Worm (Caenorhabditis elegans): ENCODE data around the gene nxf-2.

Gene nxf-2

DNA sequence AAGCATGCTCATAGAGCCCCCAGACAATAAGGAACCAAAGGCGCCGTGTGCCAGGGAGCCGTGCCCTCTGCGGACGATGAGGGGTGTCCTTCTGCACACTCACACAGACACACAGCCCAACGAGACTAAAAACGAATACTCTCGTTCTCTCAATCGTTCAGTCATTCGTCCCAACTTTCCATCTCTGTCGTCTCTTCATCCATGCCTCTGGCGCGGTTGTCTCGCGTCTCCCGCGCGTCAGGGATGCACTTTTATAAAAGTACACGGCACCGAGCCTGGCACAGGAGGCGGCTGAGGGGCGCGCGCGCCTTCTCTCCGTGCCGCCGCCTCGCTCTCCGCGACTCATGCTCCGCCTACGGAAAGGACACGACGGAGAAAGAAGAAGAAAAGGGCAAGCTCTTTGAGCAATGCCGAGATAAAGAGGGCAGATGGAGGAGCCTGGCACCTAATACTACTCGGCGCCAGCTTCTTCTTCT, 51.1 kb downstream of the nxf-2 start:
- TF ChIP-seq mab-5 (tag; optimal IDR thresholded peaks at IDR 0.05) (no peak), ztf-4 (tag; optimal IDR thresholded peaks at IDR 0.05) (no peak), nhr-77 (tag; optimal IDR thresholded peaks at IDR 0.05) (peak; percentile 58), mdl-1 (tag; optimal IDR thresholded peaks at IDR 0.05) (peak; percentile 39 to 59), lin-13 (GFP tag; optimal IDR thresholded peaks at IDR 0.05) (peak; percentile 57), ceh-82 (tag; optimal IDR thresholded peaks at IDR 0.05) (peak; percentile 34), nhr-21 (tag; optimal IDR thresholded peaks at IDR 0.05) (peak; percentile 85), lin-11 (tag; optimal IDR thresholded peaks at IDR 0.05) (peak; percentile 33), C34F6.9 (tag; optimal IDR thresholded peaks at IDR 0.05) (peak; percentile 52), Y55F3AM.14 (GFP tag; optimal IDR thresholded peaks at IDR 0.05) (peak; percentile 87), lsy-2 (tag; optimal IDR thresholded peaks at IDR 0.05) (peak in 1 of 2 experiments; percentile 78), nhr-25 (tag; optimal IDR thresholded peaks at IDR 0.05) (no peak), sma-3 (GFP tag; optimal IDR thresholded peaks at IDR 0.05) (peak; percentile 46), F13H6.1 (tag; optimal IDR thresholded peaks at IDR 0.05) (peak; percentile 86), crh-2 (tag; optimal IDR thresholded peaks at IDR 0.05) (peak; percentile 44), mbf-1 (tag; optimal IDR thresholded peaks at IDR 0.05) (no peak), nhr-237 (tag; optimal IDR thresholded peaks at IDR 0.05) (no peak), egl-27 (tag; optimal IDR thresholded peaks at IDR 0.05) (peak; percentile 55), fos-1 (tag; optimal IDR thresholded peaks at IDR 0.05) (peak; percentile 76), alr-1 (tag; optimal IDR thresholded peaks at IDR 0.05) (no peak), snpc-4 (tag; optimal IDR thresholded peaks at IDR 0.05) (peak; percentile 8), blmp-1 (tag; optimal IDR thresholded peaks at IDR 0.05; ENCODE audit: insufficient read depth) (peak; percentile 46), unc-62 (GFP tag; optimal IDR thresholded peaks at IDR 0.05) (peak; percentile 72), unc-55 (GFP tag; optimal IDR thresholded peaks at IDR 0.05) (peak; percentile 88), ztf-1 (GFP tag; conservative IDR thresholded peaks at IDR 0.05) (no peak), zag-1 (tag; optimal IDR thresholded peaks at IDR 0.05) (peak; percentile 82), nhr-11 (tag; optimal IDR thresholded peaks at IDR 0.05) (no peak), ceh-16 (tag; optimal IDR thresholded peaks at IDR 0.05) (no peak), ZK546.5 (tag; optimal IDR thresholded peaks at IDR 0.05) (no peak), peb-1 (tag; optimal IDR thresholded peaks at IDR 0.05) (peak; percentile 69), sem-4 (tag; optimal IDR thresholded peaks at IDR 0.05) (peak; percentile 69), elt-3 (tag; optimal IDR thresholded peaks at IDR 0.05) (no peak), sma-9 (GFP tag; optimal IDR thresholded peaks at IDR 0.05) (peak; percentile 89), sma-9 (tag; optimal IDR thresholded peaks at IDR 0.05) (no peak), lin-39 (tag; optimal IDR thresholded peaks at IDR 0.05) (no peak), elt-1 (tag; optimal IDR thresholded peaks at IDR 0.05) (no peak)

Data from whole organism, L2 larva.